Fruit fly (Drosophila melanogaster): ENCODE data around the gene CG17746.

- TF ChIP-seq Ets96B (tag; optimal IDR thresholded peaks at IDR 0.05), result no peak
- no peak for TF ChIP-seq Sox14 (GFP tag; optimal IDR thresholded peaks at IDR 0.05)
- no peak for TF ChIP-seq vri (GFP tag; optimal IDR thresholded peaks at IDR 0.05)
- no peak for TF ChIP-seq lz (GFP tag; optimal IDR thresholded peaks at IDR 0.05)
- TF ChIP-seq fd59A (GFP tag; optimal IDR thresholded peaks at IDR 0.05), result no peak
- TF ChIP-seq Sox102F (GFP tag; optimal IDR thresholded peaks at IDR 0.05), result no peak
These were observed 28.8 kb upstream of the CG17746 start, which contains the start of gene CG34265 for dm6 chr3L:3268161-3268560.
